Worm (Caenorhabditis elegans): ENCODE results near the gene F59B1.8.

ce11 chrV:3606391-3606790, 37.7 kb downstream of the F59B1.8 start:
- TF ChIP-seq mef-2 (tag; optimal IDR thresholded peaks at IDR 0.05) (no peak), lin-13 (GFP tag; optimal IDR thresholded peaks at IDR 0.05) (no peak), fkh-10 (GFP tag; optimal IDR thresholded peaks at IDR 0.05) (no peak), sox-4 (tag; optimal IDR thresholded peaks at IDR 0.05) (no peak), jun-1 (tag; optimal IDR thresholded peaks at IDR 0.05) (no peak), ets-5 (GFP tag; IDR thresholded peaks at IDR 0.05) (no peak), mep-1 (tag; optimal IDR thresholded peaks at IDR 0.05) (no peak), fos-1 (tag; optimal IDR thresholded peaks at IDR 0.05) (no peak), elt-3 (tag; optimal IDR thresholded peaks at IDR 0.05) (peak in 3 of 6 experiments; percentile 49 to 94 (median 67)), alr-1 (tag; optimal IDR thresholded peaks at IDR 0.05; ENCODE audit: borderline replicate concordance) (no peak), grh-1 (GFP tag; IDR thresholded peaks at IDR 0.05) (no peak), ama-1 (optimal IDR thresholded peaks at IDR 0.05) (no peak), blmp-1 (tag; optimal IDR thresholded peaks at IDR 0.05) (peak; percentile 68), mdl-1 (tag; optimal IDR thresholded peaks at IDR 0.05) (peak in 1 of 2 experiments; percentile 52)

All from whole organism, L1 larva.